Worm (Caenorhabditis elegans) whole organism, midembryonic: ENCODE data around the gene Y48A6C.4.

Source experiments
- T22C8.4 ChIP-seq: fragments of 200-800 bp; sonication (Bioruptor generic); IDR thresholded peaks from 2 replicates; pipeline ENCODE4 v1.3.6; 2022; ENCODE audit warnings: missing genetic modification characterization, missing compliant biosample characterization
- cog-1 ChIP-seq: sonication (generic microtip); optimal IDR thresholded peaks from 2 replicates; lab custom pipeline; 2016; ENCODE audit warnings: missing genetic modification characterization, missing compliant biosample characterization
- flt-1 ChIP-seq: fragments of 200-800 bp; sonication (Bioruptor generic); IDR thresholded peaks from 2 replicates; pipeline ENCODE4 v1.3.6; 2022; ENCODE audit warnings: missing genetic modification characterization, missing compliant biosample characterization
- klf-2 ChIP-seq: fragments of 200-800 bp; sonication (Bioruptor generic); conservative IDR thresholded peaks from 2 replicates; pipeline ENCODE4 v1.3.6; 2022; ENCODE audit warnings: missing genetic modification reagents, missing genetic modification characterization, missing compliant biosample characterization
- med-1 ChIP-seq: sonication (generic microtip); optimal IDR thresholded peaks from 2 replicates; lab custom pipeline; 2017; ENCODE audit warnings: missing genetic modification characterization, mild to moderate bottlenecking, missing compliant biosample characterization, antibody characterized with exemption, missing genetic modification reagents; ENCODE audit not compliant: insufficient read depth
- ref-1 ChIP-seq: fragments of 200-800 bp; sonication (Bioruptor generic); conservative IDR thresholded peaks from 2 replicates; pipeline ENCODE4 v1.3.6; 2022; ENCODE audit warnings: missing genetic modification reagents, missing genetic modification characterization, missing compliant biosample characterization
- tab-1 ChIP-seq: fragments of 200-800 bp; sonication (Bioruptor generic); IDR thresholded peaks from 2 replicates; pipeline ENCODE4 v1.3.6; 2022; ENCODE audit warnings: missing genetic modification characterization, missing compliant biosample characterization
- ztf-23 ChIP-seq: fragments of 200-800 bp; sonication (Bioruptor generic); IDR thresholded peaks from 2 replicates; pipeline ENCODE4 v1.3.6; 2022; ENCODE audit warnings: missing genetic modification reagents, missing genetic modification characterization, missing compliant biosample characterization
- ztf-29 ChIP-seq: fragments of 200-800 bp; sonication (Bioruptor generic); IDR thresholded peaks from 2 replicates; pipeline ENCODE4 v1.3.6; 2022; ENCODE audit warnings: missing genetic modification reagents, missing genetic modification characterization, missing compliant biosample characterization

Gene Y48A6C.4

ce11 chrIII:11142908-11143307, 23.3 kb downstream of the Y48A6C.4 start:
- no peak for TF ChIP-seq ztf-23
- TF ChIP-seq ztf-29 (GFP tag; lab: Robert Waterston, UW) = no peak
- TF ChIP-seq tab-1 (GFP tag; lab: Robert Waterston, UW) = no peak
- TF ChIP-seq med-1 (GFP tag; lab: Kevin White, UChicago) = no peak
- no peak for TF ChIP-seq klf-2 (GFP tag; lab: Robert Waterston, UW)
- no peak for TF ChIP-seq cog-1 (tag; lab: Kevin White, UChicago)
- no peak for TF ChIP-seq T22C8.4 (GFP tag; lab: Robert Waterston, UW)
- no peak for TF ChIP-seq ref-1 (GFP tag; lab: Robert Waterston, UW)
- no peak for TF ChIP-seq flt-1 (GFP tag; lab: Robert Waterston, UW)

- TF ChIP-seq tab-1 (GFP tag; lab: Robert Waterston, UW) = no peak
- TF ChIP-seq flt-1 (GFP tag; lab: Robert Waterston, UW) = no peak
- TF ChIP-seq ztf-23 = no peak
- TF ChIP-seq cog-1 (tag; lab: Kevin White, UChicago) = no peak
- no peak for TF ChIP-seq ztf-29 (GFP tag; lab: Robert Waterston, UW)
- TF ChIP-seq T22C8.4 (GFP tag; lab: Robert Waterston, UW) = no peak
- no peak for TF ChIP-seq ref-1 (GFP tag; lab: Robert Waterston, UW)
- no peak for TF ChIP-seq klf-2 (GFP tag; lab: Robert Waterston, UW)
Measured at ce11 chrIII:11149254-11149876, 29.8 kb downstream of the Y48A6C.4 start.

- no peak for TF ChIP-seq klf-2 (GFP tag; lab: Robert Waterston, UW)
- TF ChIP-seq tab-1 (GFP tag; lab: Robert Waterston, UW) = no peak
- TF ChIP-seq flt-1 (GFP tag; lab: Robert Waterston, UW) = no peak
- no peak for TF ChIP-seq cog-1 (tag; lab: Kevin White, UChicago)
- TF ChIP-seq T22C8.4 (GFP tag; lab: Robert Waterston, UW) = no peak
- TF ChIP-seq ref-1 (GFP tag; lab: Robert Waterston, UW) = no peak
- TF ChIP-seq med-1 (GFP tag; lab: Kevin White, UChicago) = no peak
- TF ChIP-seq ztf-29 (GFP tag; lab: Robert Waterston, UW) = no peak
- no peak for TF ChIP-seq ztf-23
Measured at ce11 chrIII:11154527-11154926, 34.9 kb downstream of the Y48A6C.4 start, which contains the start of gene cku-70. Gene cku-70, plus strand, starts transcription at chrIII:11154827.

ce11 chrIII:11157099-11157498, 37.5 kb downstream of the Y48A6C.4 start, which contains the start of gene Y47D3A.31:
Gene Y47D3A.31, minus strand, starts transcription at chrIII:11157199.
- no peak for TF ChIP-seq ztf-29 (GFP tag; lab: Robert Waterston, UW)
- TF ChIP-seq flt-1 (GFP tag; lab: Robert Waterston, UW) = no peak
- no peak for TF ChIP-seq T22C8.4 (GFP tag; lab: Robert Waterston, UW)
- TF ChIP-seq tab-1 (GFP tag; lab: Robert Waterston, UW) = no peak
- no peak for TF ChIP-seq ref-1 (GFP tag; lab: Robert Waterston, UW)
- no peak for TF ChIP-seq cog-1 (tag; lab: Kevin White, UChicago)
- no peak for TF ChIP-seq ztf-23
- TF ChIP-seq med-1 (GFP tag; lab: Kevin White, UChicago) = no peak
- no peak for TF ChIP-seq klf-2 (GFP tag; lab: Robert Waterston, UW)

- no peak for TF ChIP-seq cog-1 (tag; lab: Kevin White, UChicago)
- TF ChIP-seq med-1 (GFP tag; lab: Kevin White, UChicago) = no peak
- TF ChIP-seq T22C8.4 (GFP tag; lab: Robert Waterston, UW) = no peak
- no peak for TF ChIP-seq tab-1 (GFP tag; lab: Robert Waterston, UW)
- TF ChIP-seq klf-2 (GFP tag; lab: Robert Waterston, UW) = no peak
- no peak for TF ChIP-seq ref-1 (GFP tag; lab: Robert Waterston, UW)
- TF ChIP-seq ztf-29 (GFP tag; lab: Robert Waterston, UW) = no peak
- no peak for TF ChIP-seq ztf-23
- TF ChIP-seq flt-1 (GFP tag; lab: Robert Waterston, UW) = no peak
Measured at ce11 chrIII:11157916-11158315, 38.3 kb downstream of the Y48A6C.4 start.

- TF ChIP-seq ztf-29 (GFP tag; lab: Robert Waterston, UW) = no peak
- TF ChIP-seq med-1 (GFP tag; lab: Kevin White, UChicago) = no peak
- no peak for TF ChIP-seq ztf-23
- 0 out of 2 replicates have a peak, but pooled peaks have one; percentile 16 for TF ChIP-seq tab-1 (GFP tag; lab: Robert Waterston, UW)
- no peak for TF ChIP-seq T22C8.4 (GFP tag; lab: Robert Waterston, UW)
Measured at ce11 chrIII:11169680-11170079, 50.1 kb downstream of the Y48A6C.4 start.

- TF ChIP-seq med-1 (GFP tag; lab: Kevin White, UChicago) (no peak), ztf-29 (GFP tag; lab: Robert Waterston, UW) (no peak), flt-1 (GFP tag; lab: Robert Waterston, UW) (no peak), ref-1 (GFP tag; lab: Robert Waterston, UW) (no peak), klf-2 (GFP tag; lab: Robert Waterston, UW) (no peak), T22C8.4 (GFP tag; lab: Robert Waterston, UW) (no peak), tab-1 (GFP tag; lab: Robert Waterston, UW) (no peak), cog-1 (tag; lab: Kevin White, UChicago) (no peak), ztf-23 (no peak)
Measured at ce11 chrIII:11170509-11170908, 50.9 kb downstream of the Y48A6C.4 start.

ce11 chrIII:11172232-11172713, 52.7 kb downstream of the Y48A6C.4 start:
- TF ChIP-seq T22C8.4 (GFP tag; lab: Robert Waterston, UW) (peak; percentile 76), ztf-29 (GFP tag; lab: Robert Waterston, UW) (no peak), tab-1 (GFP tag; lab: Robert Waterston, UW) (no peak)

- TF ChIP-seq ref-1 (GFP tag; lab: Robert Waterston, UW) = no peak
- TF ChIP-seq ztf-23 = no peak
- no peak for TF ChIP-seq flt-1 (GFP tag; lab: Robert Waterston, UW)
- no peak for TF ChIP-seq klf-2 (GFP tag; lab: Robert Waterston, UW)
- no peak for TF ChIP-seq tab-1 (GFP tag; lab: Robert Waterston, UW)
- TF ChIP-seq cog-1 (tag; lab: Kevin White, UChicago) = no peak
- no peak for TF ChIP-seq ztf-29 (GFP tag; lab: Robert Waterston, UW)
Measured at ce11 chrIII:11175642-11176217, 56.1 kb downstream of the Y48A6C.4 start.
